Worm (Caenorhabditis elegans): Measurements from ENCODE around the gene kvs-2.

ce11 chrV:10672601-10673000, 36.8 kb downstream of the kvs-2 start:
- TF ChIP-seq ama-1 (optimal IDR thresholded peaks at IDR 0.05) = no peak
- TF ChIP-seq nhr-25 (tag; optimal IDR thresholded peaks at IDR 0.05) = no peak
- no peak for TF ChIP-seq snpc-4 (tag; optimal IDR thresholded peaks at IDR 0.05)
- no peak for TF ChIP-seq daf-12 (tag; optimal IDR thresholded peaks at IDR 0.05)
- TF ChIP-seq pha-4 (tag; optimal IDR thresholded peaks at IDR 0.05) = peak; percentile 1
- no peak for TF ChIP-seq nhr-12 (tag; optimal IDR thresholded peaks at IDR 0.05)
- TF ChIP-seq R02D3.7 (tag; optimal IDR thresholded peaks at IDR 0.05) = no peak
- no peak for TF ChIP-seq sea-2 (GFP tag; optimal IDR thresholded peaks at IDR 0.05)
- TF ChIP-seq egl-27 (tag; optimal IDR thresholded peaks at IDR 0.05) = no peak
- no peak for TF ChIP-seq aly-2 (tag; optimal IDR thresholded peaks at IDR 0.05)
- no peak for TF ChIP-seq tbx-2 (tag; optimal IDR thresholded peaks at IDR 0.05)
- no peak for TF ChIP-seq pqm-1 (tag; optimal IDR thresholded peaks at IDR 0.05)
- TF ChIP-seq ztf-11 (tag; optimal IDR thresholded peaks at IDR 0.05) = no peak

All from whole organism, L3 larva.